Worm (Caenorhabditis elegans) whole organism, young adult: ENCODE results near the gene srb-11.

Experiments
- B0019.2 ChIP-seq: fragments of 200-800 bp; sonication (Bioruptor generic); conservative IDR thresholded peaks from 2 replicates; pipeline ENCODE4 v1.3.6; 2022; ENCODE audit warnings: missing genetic modification reagents, missing genetic modification characterization, missing compliant biosample characterization
- F10E7.11 ChIP-seq: sonication (generic microtip); optimal IDR thresholded peaks from 2 replicates; lab custom pipeline; 2017; ENCODE audit warnings: mild to moderate bottlenecking, missing genetic modification characterization, moderate library complexity, missing compliant biosample characterization
- K11D2.4 ChIP-seq: fragments of 200-800 bp; sonication (Bioruptor generic); IDR thresholded peaks from 2 replicates; pipeline ENCODE4 v1.3.6; 2022; ENCODE audit warnings: missing genetic modification reagents, missing genetic modification characterization, missing compliant biosample characterization
- aptf-2 ChIP-seq: fragments of 200-800 bp; sonication (Bioruptor generic); conservative IDR thresholded peaks from 2 replicates; pipeline ENCODE4 v1.3.6; 2022; ENCODE audit warnings: missing genetic modification reagents, missing genetic modification characterization, missing compliant biosample characterization
- cebp-2 ChIP-seq: fragments of 200-800 bp; sonication (Bioruptor generic); IDR thresholded peaks from 2 replicates; pipeline ENCODE4 v1.3.6; 2022; ENCODE audit warnings: missing genetic modification characterization, missing compliant biosample characterization
- dpl-1 ChIP-seq: fragments of 150-350 bp; optimal IDR thresholded peaks from 2 replicates; lab custom pipeline; 2014; ENCODE audit warnings: missing biosample characterization, missing genetic modification reagents, missing genetic modification characterization
- gei-17 ChIP-seq: fragments of 200-800 bp; sonication (Bioruptor generic); optimal IDR thresholded peaks from 2 replicates; lab custom pipeline; 2018; ENCODE audit warnings: mild to moderate bottlenecking, missing genetic modification characterization, missing compliant biosample characterization
- hsf-1 ChIP-seq: fragments of 200-800 bp; sonication (Bioruptor generic); IDR thresholded peaks from 2 replicates; pipeline ENCODE4 v1.3.6; 2022; ENCODE audit warnings: missing genetic modification reagents, missing genetic modification characterization, missing compliant biosample characterization
- lag-1 ChIP-seq: fragments of 200-800 bp; sonication (Bioruptor generic); IDR thresholded peaks from 2 replicates; pipeline ENCODE4 v1.3.6; 2022; ENCODE audit warnings: missing genetic modification reagents, missing genetic modification characterization, missing compliant biosample characterization
- lin-26 ChIP-seq: fragments of 200-800 bp; sonication (Bioruptor generic); IDR thresholded peaks from 2 replicates; pipeline ENCODE4 v1.3.6; 2022; ENCODE audit warnings: missing genetic modification reagents, missing genetic modification characterization, missing compliant biosample characterization
- snpc-3.4 ChIP-seq: sonication (generic microtip); optimal IDR thresholded peaks from 2 replicates; lab custom pipeline; 2017; ENCODE audit warnings: missing genetic modification characterization, mild to moderate bottlenecking, missing compliant biosample characterization, antibody characterized with exemption, moderate library complexity, missing genotype, missing genetic modification reagents
- snpc-4 ChIP-seq, 5 experiments: fragments of 150-350 bp in 1 of 5; sonication (generic microtip) in 4 of 5; optimal IDR thresholded peaks; 2 replicates each; lab custom pipeline; 2014 to 2018; ENCODE audit warnings: missing genetic modification characterization in 5 of 5, missing biosample characterization in 3 of 5, antibody characterized with exemption in 2 of 5, mild to moderate bottlenecking in 2 of 5, missing compliant biosample characterization in 2 of 5, missing genotype in 2 of 5, moderate library complexity in 2 of 5, missing genetic modification reagents in 1 of 5
- somi-1 ChIP-seq: fragments of 200-800 bp; sonication (Bioruptor generic); optimal IDR thresholded peaks from 2 replicates; lab custom pipeline; 2018; ENCODE audit warnings: mild to moderate bottlenecking, missing genetic modification characterization, missing compliant biosample characterization

- TF ChIP-seq lin-26 (GFP tag; lab: Robert Waterston, UW) (no peak), snpc-3.4 (tag; lab: Kevin White, UChicago) (no peak), hsf-1 (GFP tag; lab: Robert Waterston, UW) (no peak), F10E7.11 (no peak), aptf-2 (GFP tag; lab: Robert Waterston, UW) (no peak), lag-1 (GFP tag; lab: Robert Waterston, UW) (no peak), somi-1 (GFP tag; lab: Kevin White, UChicago) (no peak), dpl-1 (GFP tag; lab: Kevin White, UChicago) (no peak), B0019.2 (no peak), cebp-2 (GFP tag; lab: Robert Waterston, UW) (no peak), snpc-4 (GFP tag; optimal IDR thresholded peaks at IDR 0.05; lab: Kevin White, UChicago) (no peak), snpc-4 (tag; optimal IDR thresholded peaks at IDR 0.05; lab: Kevin White, UChicago) (no peak), K11D2.4 (GFP tag; lab: Robert Waterston, UW) (no peak), gei-17 (GFP tag; lab: Kevin White, UChicago) (no peak)
Observed at ce11 chrIII:6499102-6499501, 6.4 kb upstream of the srb-11 start.
